Fruit fly (Drosophila melanogaster) whole organism, embryonic: ENCODE data around the gene Nct.

Source experiments
- CG10979 ChIP-seq: fragments of 200-800 bp; sonication (Bioruptor generic); optimal IDR thresholded peaks from 2 replicates; lab custom pipeline; 2018; ENCODE audit warnings: missing biosample characterization, mild to moderate bottlenecking, missing genetic modification characterization, moderate library complexity
- CG12391 ChIP-seq: fragments of 200-800 bp; sonication (Bioruptor generic); optimal IDR thresholded peaks from 3 replicates; lab custom pipeline; 2018; ENCODE audit warnings: missing biosample characterization, mild to moderate bottlenecking, missing genetic modification characterization, moderate library complexity
- CG13624 ChIP-seq: fragments of 200-800 bp; sonication (Bioruptor generic); optimal IDR thresholded peaks from 2 replicates; lab custom pipeline; 2016; ENCODE audit warnings: missing biosample characterization, missing genetic modification characterization
- CG15479 ChIP-seq: fragments of 200-800 bp; sonication (Bioruptor generic); optimal IDR thresholded peaks from 3 replicates; lab custom pipeline; 2019; ENCODE audit warnings: missing biosample characterization, mild to moderate bottlenecking, missing genetic modification characterization, moderate library complexity
- CG17328 ChIP-seq: fragments of 200-800 bp; sonication (Bioruptor generic); IDR thresholded peaks from 2 replicates; pipeline ENCODE4 v1.3.6; 2022; ENCODE audit warnings: missing biosample characterization, missing genetic modification characterization
- CG2875 ChIP-seq: fragments of 200-800 bp; sonication (Bioruptor generic); optimal IDR thresholded peaks from 2 replicates; lab custom pipeline; 2017; ENCODE audit warnings: missing biosample characterization, mild to moderate bottlenecking, missing genetic modification characterization, missing genetic modification reagents
- CG3726 ChIP-seq: fragments of 200-800 bp; sonication (Bioruptor generic); IDR thresholded peaks from 3 replicates; pipeline ENCODE4, ENCODE4 v1.3.6; 2022; ENCODE audit warnings: missing biosample characterization, missing genetic modification characterization
- CG4328 ChIP-seq: fragments of 200-800 bp; sonication (Bioruptor generic); optimal IDR thresholded peaks from 3 replicates; lab custom pipeline; 2017; ENCODE audit warnings: missing biosample characterization, missing genetic modification reagents, missing genetic modification characterization
- CG4360 ChIP-seq: fragments of 200-800 bp; sonication (Bioruptor generic); IDR thresholded peaks from 2 replicates; pipeline ENCODE4 v1.3.6; 2022; ENCODE audit warnings: missing biosample characterization, missing genetic modification characterization
- CG4617 ChIP-seq: fragments of 200-800 bp; sonication (Bioruptor generic); optimal IDR thresholded peaks from 3 replicates; lab custom pipeline; 2016; ENCODE audit warnings: missing biosample characterization, missing genetic modification characterization, borderline replicate concordance
- CG9727 ChIP-seq: fragments of 200-800 bp; sonication (Bioruptor generic); optimal IDR thresholded peaks from 3 replicates; lab custom pipeline; 2017; ENCODE audit warnings: missing biosample characterization, mild to moderate bottlenecking, missing genetic modification characterization
- CTCF ChIP-seq: fragments of 200-800 bp; sonication (Bioruptor generic); optimal IDR thresholded peaks from 2 replicates; lab custom pipeline; 2017; ENCODE audit warnings: missing biosample characterization, mild to moderate bottlenecking, missing genetic modification characterization, moderate library complexity
- CoRest ChIP-seq: fragments of 200-800 bp; sonication (Bioruptor generic); optimal IDR thresholded peaks from 3 replicates; lab custom pipeline; 2018; ENCODE audit warnings: missing biosample characterization, mild to moderate bottlenecking, missing genetic modification characterization, moderate library complexity
- Dad ChIP-seq: fragments of 200-800 bp; sonication (Bioruptor generic); optimal IDR thresholded peaks from 3 replicates; lab custom pipeline; 2016; ENCODE audit warnings: missing biosample characterization, missing genetic modification characterization
- Doc3 ChIP-seq: fragments of 200-800 bp; sonication (Bioruptor generic); IDR thresholded peaks from 3 replicates; pipeline ENCODE4 v1.3.6; 2022; ENCODE audit warnings: missing biosample characterization, missing genetic modification characterization; ENCODE audit not compliant: partially characterized antibody
- Dp ChIP-seq: fragments of 200-800 bp; sonication (Bioruptor generic); optimal IDR thresholded peaks from 2 replicates; lab custom pipeline; 2018; ENCODE audit warnings: missing biosample characterization, mild to moderate bottlenecking, missing genetic modification characterization, moderate library complexity
- Dref ChIP-seq: fragments of 200-800 bp; sonication (Bioruptor generic); IDR thresholded peaks from 2 replicates; pipeline ENCODE4 v1.3.6; 2022; ENCODE audit warnings: missing biosample characterization, missing genetic modification characterization
- Lhr ChIP-seq: fragments of 200-800 bp; sonication (Bioruptor generic); optimal IDR thresholded peaks from 3 replicates; lab custom pipeline; 2017; ENCODE audit warnings: mild to moderate bottlenecking, missing biosample characterization, missing genetic modification reagents, missing genetic modification characterization
- MTF-1 ChIP-seq: fragments of 200-800 bp; sonication (Bioruptor generic); optimal IDR thresholded peaks from 2 replicates; lab custom pipeline; 2018; ENCODE audit warnings: missing biosample characterization, mild to moderate bottlenecking, missing genetic modification characterization, borderline replicate concordance
- NFAT ChIP-seq: fragments of 200-800 bp; sonication (Bioruptor generic); IDR thresholded peaks from 2 replicates; pipeline ENCODE4 v1.3.6; 2022; ENCODE audit warnings: missing biosample characterization, missing genetic modification characterization
- Nf-YA ChIP-seq: fragments of 200-800 bp; sonication (Bioruptor generic); IDR thresholded peaks from 2 replicates; pipeline ENCODE4 v1.3.6; 2022; ENCODE audit warnings: missing biosample characterization, missing genetic modification characterization
- Spps ChIP-seq: fragments of 200-800 bp; sonication (Bioruptor generic); optimal IDR thresholded peaks from 2 replicates; lab custom pipeline; 2018; ENCODE audit warnings: missing biosample characterization, mild to moderate bottlenecking, missing genetic modification characterization
- Sry-δ ChIP-seq: fragments of 200-800 bp; sonication (Bioruptor generic); optimal IDR thresholded peaks from 2 replicates; lab custom pipeline; 2016; ENCODE audit warnings: missing biosample characterization, missing genetic modification characterization
- bbx ChIP-seq: fragments of 200-800 bp; sonication (Bioruptor generic); IDR thresholded peaks from 2 replicates; pipeline ENCODE4 v1.3.6; 2022; ENCODE audit warnings: missing biosample characterization, missing genetic modification characterization; ENCODE audit not compliant: partially characterized antibody
- btn ChIP-seq: fragments of 200-800 bp; sonication (Bioruptor generic); optimal IDR thresholded peaks from 2 replicates; lab custom pipeline; 2016; ENCODE audit warnings: missing biosample characterization, missing genetic modification characterization
- cato ChIP-seq: fragments of 200-800 bp; sonication (Bioruptor generic); optimal IDR thresholded peaks from 2 replicates; lab custom pipeline; 2016; ENCODE audit warnings: missing biosample characterization, missing genetic modification characterization, borderline replicate concordance
- caup ChIP-seq: fragments of 200-800 bp; sonication (Bioruptor generic); optimal IDR thresholded peaks from 3 replicates; lab custom pipeline; 2017; ENCODE audit warnings: missing biosample characterization, mild to moderate bottlenecking, missing genetic modification characterization, moderate library complexity; ENCODE audit not compliant: severe bottlenecking
- chif ChIP-seq, 2 experiments: fragments of 200-800 bp; sonication (Bioruptor generic); optimal IDR thresholded peaks; 3 replicates each; lab custom pipeline; 2016; ENCODE audit warnings: missing biosample characterization in 2 of 2, missing genetic modification characterization in 2 of 2
- dan ChIP-seq: fragments of 200-800 bp; sonication (Bioruptor generic); IDR thresholded peaks from 2 replicates; pipeline ENCODE4 v1.3.6; 2022; ENCODE audit warnings: missing biosample characterization, missing genetic modification characterization
- dmrt11E ChIP-seq: fragments of 200-800 bp; sonication (Bioruptor generic); optimal IDR thresholded peaks from 3 replicates; lab custom pipeline; 2018; ENCODE audit warnings: missing biosample characterization, mild to moderate bottlenecking, missing genetic modification characterization, moderate library complexity
- ewg ChIP-seq: fragments of 200-800 bp; sonication (Bioruptor generic); optimal IDR thresholded peaks from 3 replicates; lab custom pipeline; 2017; ENCODE audit warnings: mild to moderate bottlenecking, missing biosample characterization, missing genetic modification reagents, missing genetic modification characterization
- fd3F ChIP-seq: fragments of 200-800 bp; sonication (Bioruptor generic); optimal IDR thresholded peaks from 2 replicates; lab custom pipeline; 2018; ENCODE audit warnings: missing biosample characterization, mild to moderate bottlenecking, missing genetic modification characterization, moderate library complexity
- fd64A ChIP-seq: fragments of 200-800 bp; sonication (Bioruptor generic); optimal IDR thresholded peaks from 3 replicates; lab custom pipeline; 2018; ENCODE audit warnings: missing biosample characterization, mild to moderate bottlenecking, missing genetic modification characterization
- gfzf ChIP-seq: fragments of 200-800 bp; sonication (Bioruptor generic); optimal IDR thresholded peaks from 2 replicates; lab custom pipeline; 2016; ENCODE audit warnings: missing biosample characterization, mild to moderate bottlenecking, missing genetic modification characterization, moderate library complexity
- grau ChIP-seq: fragments of 200-800 bp; optimal IDR thresholded peaks from 3 replicates; lab custom pipeline; 2019; ENCODE audit warnings: missing biosample characterization, mild to moderate bottlenecking, missing genetic modification characterization, moderate library complexity
- hb ChIP-seq: fragments of 200-800 bp; sonication (Bioruptor generic); IDR thresholded peaks from 3 replicates; pipeline ENCODE4 v1.3.6; 2022; ENCODE audit warnings: missing biosample characterization, missing genetic modification characterization; ENCODE audit not compliant: partially characterized antibody
- ken ChIP-seq: fragments of 200-800 bp; sonication (Bioruptor generic); IDR thresholded peaks from 3 replicates; pipeline ENCODE4 v1.3.6; 2022; ENCODE audit warnings: missing biosample characterization, missing genetic modification characterization
- knrl ChIP-seq: fragments of 200-800 bp; sonication (Bioruptor generic); IDR thresholded peaks from 3 replicates; pipeline ENCODE4 v1.3.6; 2022; ENCODE audit warnings: missing biosample characterization, missing genetic modification characterization; ENCODE audit not compliant: partially characterized antibody
- nerfin-2 ChIP-seq: fragments of 200-800 bp; sonication (Bioruptor generic); IDR thresholded peaks from 2 replicates; pipeline ENCODE4 v1.3.6; 2022; ENCODE audit warnings: missing biosample characterization, missing genetic modification characterization; ENCODE audit not compliant: partially characterized antibody
- nmo ChIP-seq: fragments of 200-800 bp; sonication (Bioruptor generic); optimal IDR thresholded peaks from 2 replicates; lab custom pipeline; 2018; ENCODE audit warnings: missing biosample characterization, mild to moderate bottlenecking, missing genetic modification characterization, moderate library complexity
- schlank ChIP-seq: fragments of 200-800 bp; sonication (Bioruptor generic); optimal IDR thresholded peaks from 2 replicates; lab custom pipeline; 2018; ENCODE audit warnings: missing biosample characterization, mild to moderate bottlenecking, missing genetic modification characterization
- stwl ChIP-seq: fragments of 200-800 bp; sonication (Bioruptor generic); optimal IDR thresholded peaks from 3 replicates; lab custom pipeline; 2018; ENCODE audit warnings: missing biosample characterization, mild to moderate bottlenecking, missing genetic modification characterization, moderate library complexity
- tio ChIP-seq: fragments of 200-800 bp; sonication (Bioruptor generic); optimal IDR thresholded peaks from 2 replicates; lab custom pipeline; 2017; ENCODE audit warnings: missing biosample characterization, missing genetic modification characterization, inconsistent platforms
- zen ChIP-seq: fragments of 200-800 bp; sonication (Bioruptor generic); optimal IDR thresholded peaks from 3 replicates; lab custom pipeline; 2018; ENCODE audit warnings: missing biosample characterization, mild to moderate bottlenecking, missing genetic modification characterization, moderate library complexity

The Nct gene

dm6 chr3R:24870389-24871048 lies 19.1 kb downstream of the Nct start, which contains the start of gene CycB3 (continued):
- TF ChIP-seq CTCF (GFP tag; lab: Kevin White, UChicago) (peak; percentile 58), CG13624 (GFP tag; lab: Kevin White, UChicago) (no peak), dan (GFP tag; lab: Robert Waterston, UW) (no peak), CG4360 (GFP tag; lab: Robert Waterston, UW) (0 out of 2 replicates have a peak, but pooled peaks have one; percentile 22), grau (peak; percentile 16), CG17328 (peak; percentile 46; the same call in 1 of the 2 replicates), fd64A (no peak), stwl (tag; lab: Kevin White, UChicago) (peak; percentile 65), Dad (peak; percentile 2), Nf-YA (peak; percentile 21; the same call in 1 of the 2 replicates), Lhr (GFP tag; lab: Kevin White, UChicago) (peak; percentile 43), Sry-δ (GFP tag; lab: Kevin White, UChicago) (peak; percentile 58), CG4617 (GFP tag; lab: Kevin White, UChicago) (peak; percentile 19), caup (GFP tag; lab: Kevin White, UChicago) (peak; percentile 49), nerfin-2 (GFP tag; lab: Robert Waterston, UW) (0 out of 2 replicates have a peak, but pooled peaks have one; percentile 19), bbx (GFP tag; lab: Robert Waterston, UW) (peak; percentile 50; the same call in 1 of the 2 replicates), CG15479 (no peak), cato (GFP tag; lab: Kevin White, UChicago) (no peak), btn (GFP tag; lab: Kevin White, UChicago) (no peak), CoRest (tag; lab: Kevin White, UChicago) (peak; percentile 51), Spps (tag; lab: Kevin White, UChicago) (peak; percentile 30), ewg (peak; percentile 22), Dp (peak; percentile 99), dmrt11E (tag; lab: Kevin White, UChicago) (peak; percentile 31), chif (GFP tag; optimal IDR thresholded peaks at IDR 0.05; lab: Kevin White, UChicago) (peak in 1 of 2 experiments; percentile 25), tio (no peak), NFAT (GFP tag; lab: Robert Waterston, UW) (no peak), gfzf (GFP tag; lab: Kevin White, UChicago) (peak; percentile 92), fd3F (no peak), CG4328 (peak; percentile 50), hb (no peak), zen (peak; percentile 33), CG12391 (tag; lab: Kevin White, UChicago) (peak; percentile 31), CG2875 (GFP tag; lab: Kevin White, UChicago) (no peak), schlank (tag; lab: Kevin White, UChicago) (peak; percentile 13), Doc3 (no peak), CG10979 (peak; percentile 41), knrl (GFP tag; lab: Robert Waterston, UW) (peak; percentile 27; the same call in 1 of the 3 replicates), CG3726 (no peak), Dref (peak; percentile 74), MTF-1 (GFP tag; lab: Kevin White, UChicago) (peak; percentile 63), nmo (peak; percentile 50), ken (GFP tag; lab: Robert Waterston, UW) (0 out of 3 replicates have a peak, but pooled peaks have one; percentile 9), CG9727 (GFP tag; lab: Kevin White, UChicago) (peak; percentile 23)
- TF ChIP-seq, all 482 proteins: peak for 137
